Fruit fly (Drosophila melanogaster) ovary, adult (tissue): Measurements from ENCODE around the gene CG14852.

Experiments used
- CG17801 ChIP-seq: fragments of 200-800 bp; optimal IDR thresholded peaks from 2 replicates; lab custom pipeline; 2019; ENCODE audit warnings: missing biosample characterization, mild to moderate bottlenecking, missing genetic modification characterization, moderate library complexity; ENCODE audit not compliant: partially characterized antibody

Gene CG14852

dm6 chr3R:14569411-14570107 lies 3.8 kb downstream of the CG14852 start, which contains the start of gene Cys:
TSS of gene Cys (minus strand) at chr3R:14569644.
- no peak for TF ChIP-seq CG17801 (GFP tag; lab: Kevin White, UChicago)

- peak; percentile 61 for TF ChIP-seq CG17801 (GFP tag; lab: Kevin White, UChicago)
Observed at dm6 chr3R:14574962-14575717, 9.4 kb downstream of the CG14852 start.

dm6 chr3R:14575718-14576187 lies 10.0 kb downstream of the CG14852 start, which contains the start of gene CG7987:
TSS of gene CG7987 (minus strand) at chr3R:14575887.
- no peak for TF ChIP-seq CG17801 (GFP tag; lab: Kevin White, UChicago)

- no peak for TF ChIP-seq CG17801 (GFP tag; lab: Kevin White, UChicago)
Observed at dm6 chr3R:14576511-14576691, 10.7 kb downstream of the CG14852 start, which contains the start of gene CG44094. TSS of gene CG44094 (minus strand) at chr3R:14576611.

dm6 chr3R:14576692-14577646 lies 11.2 kb downstream of the CG14852 start, which contains the start of gene stumps:
TSS of gene stumps (plus strand) at chr3R:14577217.
- TF ChIP-seq CG17801 (GFP tag; lab: Kevin White, UChicago), result peak; percentile 70

- no peak for TF ChIP-seq CG17801 (GFP tag; lab: Kevin White, UChicago)
Observed at dm6 chr3R:14577803-14578493, 12.2 kb downstream of the CG14852 start.

- no peak for TF ChIP-seq CG17801 (GFP tag; lab: Kevin White, UChicago)
Observed at dm6 chr3R:14580045-14580579, 14.4 kb downstream of the CG14852 start.

dm6 chr3R:14586480-14587443 lies 21.0 kb downstream of the CG14852 start:
- no peak for TF ChIP-seq CG17801 (GFP tag; lab: Kevin White, UChicago)

dm6 chr3R:14589483-14589882 lies 23.8 kb downstream of the CG14852 start:
- no peak for TF ChIP-seq CG17801 (GFP tag; lab: Kevin White, UChicago)

- no peak for TF ChIP-seq CG17801 (GFP tag; lab: Kevin White, UChicago)
Observed at dm6 chr3R:14590753-14591535, 25.2 kb downstream of the CG14852 start.

- no peak for TF ChIP-seq CG17801 (GFP tag; lab: Kevin White, UChicago)
Observed at dm6 chr3R:14597935-14598424, 32.3 kb downstream of the CG14852 start.
